Fruit fly (Drosophila melanogaster): Measurements from ENCODE around the gene CG13722.

CG13722 gene

DNA sequence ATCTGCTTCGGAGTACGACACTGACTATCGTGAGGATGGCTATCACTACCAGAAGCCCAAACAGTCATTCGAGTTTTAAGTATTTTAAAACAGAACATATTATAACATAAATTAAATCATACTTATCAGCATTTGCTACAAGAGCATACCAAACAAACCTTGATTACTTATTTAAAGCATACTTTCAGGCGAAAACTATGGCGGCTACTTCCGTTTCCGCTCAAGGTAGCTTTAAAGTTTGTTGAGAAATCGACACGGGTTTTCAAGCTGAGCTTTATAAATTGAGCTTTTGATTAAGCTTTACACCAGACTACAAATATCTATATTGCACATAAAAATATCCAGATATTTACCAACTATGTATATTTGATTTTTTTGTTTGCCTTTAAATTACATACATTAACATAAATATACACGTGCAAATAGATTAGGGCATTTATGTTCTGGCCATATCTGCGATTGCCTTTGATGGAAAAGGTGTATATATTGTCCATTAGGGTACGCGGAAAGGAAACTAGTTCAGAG is 15.8 kb downstream of the CG13722 start (continued):
- TF ChIP-seq CG2199 (GFP tag; IDR thresholded peaks at IDR 0.05), result no peak
- no peak for TF ChIP-seq ftz-f1 (GFP tag; optimal IDR thresholded peaks at IDR 0.05)
- no peak for TF ChIP-seq aop (GFP tag; IDR thresholded peaks at IDR 0.05)
- no peak for TF ChIP-seq Hr3 (GFP tag; optimal IDR thresholded peaks at IDR 0.05)
- TF ChIP-seq Adf1 (GFP tag; IDR thresholded peaks at IDR 0.05), result no peak
- TF ChIP-seq CG17612 (GFP tag; IDR thresholded peaks at IDR 0.05), result no peak
- peak; percentile 40; the same call in 1 of the 2 replicates for TF ChIP-seq HLH3B (GFP tag; IDR thresholded peaks at IDR 0.05)
- TF ChIP-seq CG18476 (GFP tag; optimal IDR thresholded peaks at IDR 0.05), result peak; percentile 32
- peak; percentile 65 for TF ChIP-seq CG1024 (GFP tag; IDR thresholded peaks at IDR 0.05)
- peak; percentile 79 for TF ChIP-seq Hey (tag; optimal IDR thresholded peaks at IDR 0.05)
- TF ChIP-seq CG16813 (GFP tag; IDR thresholded peaks at IDR 0.05; ENCODE audit: partially characterized antibody), result no peak
- peak; percentile 82 for TF ChIP-seq HmgZ (tag; optimal IDR thresholded peaks at IDR 0.05)
- TF ChIP-seq usp (GFP tag; optimal IDR thresholded peaks at IDR 0.05), result no peak
- no peak for TF ChIP-seq ssp (GFP tag; IDR thresholded peaks at IDR 0.05)
- TF ChIP-seq Opbp (GFP tag; IDR thresholded peaks at IDR 0.05; ENCODE audit: partially characterized antibody), result no peak
- no peak for TF ChIP-seq Doc3 (GFP tag; IDR thresholded peaks at IDR 0.05; ENCODE audit: partially characterized antibody)
- TF ChIP-seq luna (GFP tag; optimal IDR thresholded peaks at IDR 0.05), result peak; percentile 45
- 0 out of 3 replicates have a peak, but pooled peaks have one; percentile 60 for TF ChIP-seq C15 (GFP tag; IDR thresholded peaks at IDR 0.05)
- TF ChIP-seq CG3065 (GFP tag; optimal IDR thresholded peaks at IDR 0.05), result peak; percentile 39

DNA sequence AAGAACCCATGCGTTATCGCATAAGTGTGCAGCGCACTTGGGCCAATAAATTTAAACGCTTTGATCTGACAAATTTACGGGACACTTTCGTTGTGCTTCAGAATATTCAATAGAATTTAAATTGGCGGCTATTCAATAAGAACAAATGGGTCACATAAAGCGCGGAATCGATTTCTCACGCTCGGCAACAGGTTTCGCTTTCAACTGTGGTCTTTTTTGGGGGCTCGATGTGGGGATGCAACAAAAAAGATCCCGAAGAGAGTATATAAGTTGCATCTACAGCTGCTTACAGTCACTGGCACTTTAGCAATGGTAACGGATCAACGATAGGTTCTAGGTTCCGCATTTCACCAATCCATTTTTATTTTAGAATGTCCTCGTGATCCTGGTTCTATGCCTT is 18.0 kb downstream of the CG13722 start, which contains the start of gene CG11349:
Gene CG11349 (plus strand): TSS at position 301 of the 400 bp plus-strand sequence.
- no peak for TF ChIP-seq Scr (GFP tag; IDR thresholded peaks at IDR 0.05; ENCODE audit: partially characterized antibody)
- no peak for TF ChIP-seq dmrt11E (tag; optimal IDR thresholded peaks at IDR 0.05)
- TF ChIP-seq CG16815 (GFP tag; optimal IDR thresholded peaks at IDR 0.05), result no peak
- no peak for TF ChIP-seq ash1 (GFP tag; optimal IDR thresholded peaks at IDR 0.05)
- no peak for TF ChIP-seq CG4404 (GFP tag; IDR thresholded peaks at IDR 0.05)
- no peak for TF ChIP-seq sisA (GFP tag; IDR thresholded peaks at IDR 0.05)
- TF ChIP-seq sima (GFP tag; optimal IDR thresholded peaks at IDR 0.05), result no peak
- TF ChIP-seq Hr78 (GFP tag; optimal IDR thresholded peaks at IDR 0.05), result no peak
- no peak for TF ChIP-seq sug (tag; optimal IDR thresholded peaks at IDR 0.05)
- TF ChIP-seq CG17359 (tag; optimal IDR thresholded peaks at IDR 0.05), result no peak
- no peak for TF ChIP-seq jumu (GFP tag; optimal IDR thresholded peaks at IDR 0.05)
- no peak for TF ChIP-seq Hey (tag; optimal IDR thresholded peaks at IDR 0.05)
- no peak for TF ChIP-seq CG18764 (GFP tag; optimal IDR thresholded peaks at IDR 0.05)
- no peak for TF ChIP-seq z (GFP tag; IDR thresholded peaks at IDR 0.05)
- TF ChIP-seq sim (GFP tag; IDR thresholded peaks at IDR 0.05), result no peak
- TF ChIP-seq Blimp-1 (GFP tag; optimal IDR thresholded peaks at IDR 0.05), result no peak
- no peak for TF ChIP-seq CG3281 (GFP tag; optimal IDR thresholded peaks at IDR 0.05)
- no peak for TF ChIP-seq gt (GFP tag; IDR thresholded peaks at IDR 0.05)
- no peak for TF ChIP-seq ind (GFP tag; optimal IDR thresholded peaks at IDR 0.05)
- TF ChIP-seq cg (GFP tag; optimal IDR thresholded peaks at IDR 0.05), result no peak

- TF ChIP-seq CG1647 (GFP tag; optimal IDR thresholded peaks at IDR 0.05) (no peak), CG7357 (GFP tag; IDR thresholded peaks at IDR 0.05) (no peak), vfl (GFP tag; optimal IDR thresholded peaks at IDR 0.05) (no peak), fd3F (GFP tag; optimal IDR thresholded peaks at IDR 0.05) (no peak), NC2β (GFP tag; optimal IDR thresholded peaks at IDR 0.05) (no peak), bowl (GFP tag; IDR thresholded peaks at IDR 0.05) (no peak), ash1 (GFP tag; optimal IDR thresholded peaks at IDR 0.05) (no peak), ken (GFP tag; IDR thresholded peaks at IDR 0.05) (no peak), bbx (GFP tag; IDR thresholded peaks at IDR 0.05; ENCODE audit: partially characterized antibody) (no peak), Sry-δ (GFP tag; optimal IDR thresholded peaks at IDR 0.05) (no peak)
Observed at dm6 chr3L:4471449-4471848, 19.3 kb downstream of the CG13722 start, which contains the start of gene CG32248. CG32248 (plus strand) TSS chr3L:4471749.
